Worm (Caenorhabditis elegans): ENCODE results near the gene R13H4.2.

DNA sequence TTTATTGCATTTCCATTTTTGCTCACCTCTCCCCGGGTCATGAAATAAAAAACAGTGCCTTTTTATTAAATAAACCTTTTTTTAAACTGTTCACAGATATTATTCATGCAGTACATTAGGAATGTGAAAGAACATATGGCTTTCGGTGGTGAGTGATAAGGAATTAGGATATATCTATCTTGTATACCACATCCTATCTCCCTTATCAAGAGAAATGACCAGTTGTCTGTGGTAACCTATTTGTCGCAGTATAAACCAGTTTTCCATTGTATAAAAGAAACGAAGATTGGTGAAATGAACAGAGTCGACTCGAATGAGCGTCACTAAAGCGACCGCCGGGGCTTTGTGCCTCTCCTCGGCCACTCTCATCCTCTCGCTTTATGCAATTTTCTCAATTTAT lies 6.9 kb upstream of the R13H4.2 start, which contains the start of gene col-158:
- no peak for TF ChIP-seq nhr-25 (tag; optimal IDR thresholded peaks at IDR 0.05)
- TF ChIP-seq lsy-12 (tag; optimal IDR thresholded peaks at IDR 0.05) = no peak
- TF ChIP-seq unc-39 (tag; optimal IDR thresholded peaks at IDR 0.05) = no peak
- TF ChIP-seq jun-1 (tag; optimal IDR thresholded peaks at IDR 0.05) = no peak
- TF ChIP-seq unc-62 (GFP tag; optimal IDR thresholded peaks at IDR 0.05) = no peak
- TF ChIP-seq ceh-82 (tag; optimal IDR thresholded peaks at IDR 0.05) = no peak
- TF ChIP-seq nhr-76 (tag; optimal IDR thresholded peaks at IDR 0.05) = no peak
- no peak for TF ChIP-seq zag-1 (tag; optimal IDR thresholded peaks at IDR 0.05)
